Worm (Caenorhabditis elegans): ENCODE results near the gene pph-6.
A peak's percentile ranks its signal among the peaks of the same experiment; 100 is the strongest.

Gene pph-6

ce11 chrIII:3456226-3456625 is 5.3 kb upstream of the pph-6 start (continued):
- peak; percentile 99 for TF ChIP-seq nhr-71 (tag; optimal IDR thresholded peaks at IDR 0.05)
- TF ChIP-seq rnt-1 (tag; optimal IDR thresholded peaks at IDR 0.05), result peak; percentile 97
- TF ChIP-seq fkh-8 (tag; optimal IDR thresholded peaks at IDR 0.05), result peak; percentile 99
- TF ChIP-seq snpc-4 (tag; optimal IDR thresholded peaks at IDR 0.05), result peak; percentile 89
- peak; percentile 80 for TF ChIP-seq ama-1 (optimal IDR thresholded peaks at IDR 0.05)
- TF ChIP-seq nhr-20 (tag; optimal IDR thresholded peaks at IDR 0.05), result peak; percentile 99
- TF ChIP-seq dpl-1 (GFP tag; optimal IDR thresholded peaks at IDR 0.05), result peak; percentile 93 to 96 (median 94)
- TF ChIP-seq skn-1 (tag; optimal IDR thresholded peaks at IDR 0.05), result peak; percentile 86
- TF ChIP-seq ets-5 (GFP tag; IDR thresholded peaks at IDR 0.05), result no peak
- no peak for TF ChIP-seq unc-30 (tag; optimal IDR thresholded peaks at IDR 0.05)
- peak; percentile 97 for TF ChIP-seq unc-86 (tag; optimal IDR thresholded peaks at IDR 0.05)
- TF ChIP-seq alr-1 (tag; optimal IDR thresholded peaks at IDR 0.05; ENCODE audit: borderline replicate concordance), result no peak
- peak; percentile 99 for TF ChIP-seq hpl-2 (GFP tag; optimal IDR thresholded peaks at IDR 0.05)
- peak; percentile 98 for TF ChIP-seq C04F5.9 (tag; optimal IDR thresholded peaks at IDR 0.05)
- TF ChIP-seq C34B4.2 (tag; optimal IDR thresholded peaks at IDR 0.05), result peak; percentile 60
- peak; percentile 99 for TF ChIP-seq nhr-85 (tag)
- TF ChIP-seq pag-3 (tag; optimal IDR thresholded peaks at IDR 0.05; ENCODE audit: borderline replicate concordance, insufficient read depth), result no peak

DNA sequence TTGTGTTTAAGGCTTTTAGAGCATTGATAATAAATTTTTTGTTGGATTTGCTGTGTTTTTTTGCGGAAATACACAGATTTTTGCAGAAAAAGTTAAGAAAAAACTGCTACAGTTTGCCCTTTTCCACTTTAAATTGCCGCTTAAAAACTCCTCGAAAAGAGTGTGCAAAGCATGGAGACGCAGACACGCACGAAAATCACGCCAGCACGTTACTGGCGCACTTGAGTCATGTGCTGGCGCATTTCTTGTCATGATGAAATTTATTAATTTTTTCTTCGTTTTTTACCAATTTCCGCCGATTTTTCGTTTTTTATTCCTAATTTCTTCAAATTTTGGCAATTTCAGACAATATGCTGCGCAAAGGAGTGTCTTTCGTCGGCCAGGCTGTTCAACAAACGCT is 1.4 kb upstream of the pph-6 start, which contains the start of gene C34C12.8:
C34C12.8 (plus strand) TSS at position 346 of the 400 bp plus-strand sequence.
- TF ChIP-seq nhr-90 (tag; optimal IDR thresholded peaks at IDR 0.05; ENCODE audit: poor library complexity) (peak; percentile 98), sptf-1 (tag; optimal IDR thresholded peaks at IDR 0.05) (no peak), vab-15 (tag; optimal IDR thresholded peaks at IDR 0.05) (no peak), skn-1 (tag; optimal IDR thresholded peaks at IDR 0.05) (peak; percentile 91), pqm-1 (tag; optimal IDR thresholded peaks at IDR 0.05) (no peak), lsy-2 (tag; optimal IDR thresholded peaks at IDR 0.05) (peak; percentile 97 to 98), nhr-28 (tag; optimal IDR thresholded peaks at IDR 0.05) (peak; percentile 20), dpl-1 (GFP tag; optimal IDR thresholded peaks at IDR 0.05) (peak; percentile 96 to 98 (median 97)), Y116A8C.19 (tag; optimal IDR thresholded peaks at IDR 0.05; ENCODE audit: borderline replicate concordance) (no peak), C16A3.4 (tag; optimal IDR thresholded peaks at IDR 0.05) (peak; percentile 96), hlh-4 (tag; optimal IDR thresholded peaks at IDR 0.05) (no peak), nhr-12 (tag; optimal IDR thresholded peaks at IDR 0.05) (peak; percentile 18), ceh-90 (tag; optimal IDR thresholded peaks at IDR 0.05) (peak; percentile 45), ceh-8 (GFP tag; optimal IDR thresholded peaks at IDR 0.05) (peak; percentile 92), hlh-17 (GFP tag; optimal IDR thresholded peaks at IDR 0.05; ENCODE audit: borderline replicate concordance) (no peak), aha-1 (tag; optimal IDR thresholded peaks at IDR 0.05) (peak; percentile 73), irx-1 (tag; optimal IDR thresholded peaks at IDR 0.05) (peak; percentile 96), tlp-1 (tag; optimal IDR thresholded peaks at IDR 0.05) (no peak), C04F5.9 (tag; optimal IDR thresholded peaks at IDR 0.05) (peak; percentile 91), swsn-7 (tag; optimal IDR thresholded peaks at IDR 0.05) (peak; percentile 97), nhr-77 (tag; optimal IDR thresholded peaks at IDR 0.05) (peak; percentile 88), unc-62 (GFP tag; optimal IDR thresholded peaks at IDR 0.05) (peak; percentile 71), egl-13 (tag; optimal IDR thresholded peaks at IDR 0.05) (peak; percentile 93), fkh-4 (tag; optimal IDR thresholded peaks at IDR 0.05; ENCODE audit: borderline replicate concordance) (peak; percentile 78), fkh-10 (GFP tag; optimal IDR thresholded peaks at IDR 0.05) (peak; percentile 86), hpl-2 (GFP tag; optimal IDR thresholded peaks at IDR 0.05) (peak; percentile 85), lin-14 (GFP tag; optimal IDR thresholded peaks at IDR 0.05) (peak; percentile 92), snpc-4 (tag; optimal IDR thresholded peaks at IDR 0.05) (peak; percentile 84), egl-27 (tag; optimal IDR thresholded peaks at IDR 0.05) (peak in 1 of 2 experiments; percentile 79), mef-2 (tag; optimal IDR thresholded peaks at IDR 0.05) (peak; percentile 81), zip-4 (GFP tag; optimal IDR thresholded peaks at IDR 0.05) (peak; percentile 87), ztf-4 (tag; optimal IDR thresholded peaks at IDR 0.05) (peak; percentile 90), efl-1 (optimal IDR thresholded peaks at IDR 0.05) (peak; percentile 93 to 99), efl-1 (GFP tag; optimal IDR thresholded peaks at IDR 0.05 in 1 of 2) (peak; percentile 96 to 100), unc-86 (tag; optimal IDR thresholded peaks at IDR 0.05) (peak; percentile 97), elt-2 (tag; optimal IDR thresholded peaks at IDR 0.05) (peak; percentile 89), lin-39 (tag; optimal IDR thresholded peaks at IDR 0.05) (peak; percentile 97), xbp-1 (tag; optimal IDR thresholded peaks at IDR 0.05) (peak; percentile 98), pag-3 (tag; optimal IDR thresholded peaks at IDR 0.05; ENCODE audit: borderline replicate concordance, insufficient read depth) (no peak), pax-3 (tag; optimal IDR thresholded peaks at IDR 0.05) (peak; percentile 91), ets-5 (GFP tag; IDR thresholded peaks at IDR 0.05) (no peak)
